Worm (Caenorhabditis elegans) whole organism, L3 larva: ENCODE measurements around the gene srg-33.

Experiments
- R02D3.7 ChIP-seq: fragments of 150-350 bp; optimal IDR thresholded peaks from 2 replicates; lab custom pipeline; 2014; ENCODE audit warnings: missing biosample characterization, missing genetic modification characterization
- ZK546.5 ChIP-seq: sonication (generic microtip); optimal IDR thresholded peaks from 2 replicates; lab custom pipeline; 2017; ENCODE audit warnings: missing biosample characterization, missing genetic modification characterization
- aly-2 ChIP-seq: fragments of 150-350 bp; optimal IDR thresholded peaks from 2 replicates; lab custom pipeline; 2014; ENCODE audit warnings: missing biosample characterization, missing genetic modification characterization

ce11 chrV:8271995-8272394 is 19.9 kb upstream of the srg-33 start, which contains the start of gene asp-5:
- TF ChIP-seq R02D3.7 (tag; lab: Kevin White, UChicago) (no peak), aly-2 (tag; lab: Kevin White, UChicago) (no peak), ZK546.5 (tag; lab: Kevin White, UChicago) (no peak)
